Worm (Caenorhabditis elegans): Measurements from ENCODE around the gene rack-1.

- no peak for TF ChIP-seq W03F9.2 (tag; optimal IDR thresholded peaks at IDR 0.05)
- TF ChIP-seq him-1 (tag; optimal IDR thresholded peaks at IDR 0.05) = no peak
- no peak for TF ChIP-seq dao-5 (tag; optimal IDR thresholded peaks at IDR 0.05)
These were observed 39.6 kb downstream of the rack-1 start, which contains the start of gene col-124 for ce11 chrIV:10216078-10216477.
